Worm (Caenorhabditis elegans): ENCODE measurements around the gene T04A8.7.

T04A8.7 gene

DNA sequence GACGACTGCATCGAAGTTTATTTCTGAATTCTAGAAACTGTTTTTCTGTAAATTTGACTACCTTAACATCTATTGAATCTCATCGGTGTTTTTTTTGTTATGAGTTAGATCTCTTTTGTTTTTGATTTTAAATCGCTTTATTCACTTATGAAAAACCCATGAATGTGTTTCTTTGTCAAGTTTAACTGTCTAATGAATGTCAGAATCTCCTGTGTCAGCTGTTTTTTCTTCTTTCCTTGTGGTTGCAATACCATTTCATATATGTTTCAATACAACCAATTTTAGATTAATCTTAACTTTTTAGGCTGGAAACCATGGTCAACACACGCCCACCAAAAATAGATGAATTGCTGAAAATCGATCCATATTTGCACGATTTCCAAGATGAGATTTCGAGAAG, at the start of gene T04A8.7:
Gene T04A8.7 (plus strand): TSS at position 301 of the 400 bp plus-strand sequence.
- no peak for TF ChIP-seq ets-7 (tag; optimal IDR thresholded peaks at IDR 0.05)
- no peak for TF ChIP-seq ceh-13 (GFP tag; optimal IDR thresholded peaks at IDR 0.05)
- no peak for TF ChIP-seq ama-1 (optimal IDR thresholded peaks at IDR 0.05)
- TF ChIP-seq flt-1 (GFP tag; IDR thresholded peaks at IDR 0.05), result no peak

DNA sequence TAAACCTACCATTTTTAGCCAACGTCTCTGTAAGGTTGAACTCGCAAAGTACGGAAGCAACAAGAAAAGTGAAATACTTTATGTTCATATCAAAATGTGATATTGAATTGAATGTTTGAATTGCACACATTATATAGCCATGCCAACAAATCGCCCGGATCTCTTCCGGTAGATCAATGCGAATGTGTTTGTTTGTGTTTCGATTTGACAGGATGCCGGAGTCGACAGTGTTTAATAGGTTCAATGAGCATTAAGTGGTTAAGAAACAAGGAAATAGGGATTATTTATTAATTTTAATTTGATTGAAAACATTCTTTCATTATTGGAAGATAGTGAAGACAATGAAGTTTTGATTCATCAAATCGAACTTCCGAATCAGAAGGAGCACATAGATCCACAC, 48.9 kb upstream of the T04A8.7 start, which contains the start of gene pqn-29:
Gene pqn-29 (minus strand): TSS at position 101 of the 400 bp plus-strand sequence.
- TF ChIP-seq scrt-1 (GFP tag; IDR thresholded peaks at IDR 0.05), result no peak
- TF ChIP-seq aly-1 (tag; optimal IDR thresholded peaks at IDR 0.05), result no peak
- no peak for TF ChIP-seq hmbx-1 (tag; optimal IDR thresholded peaks at IDR 0.05)
- no peak for TF ChIP-seq ets-7 (tag; optimal IDR thresholded peaks at IDR 0.05)
- TF ChIP-seq B0310.2 (tag; optimal IDR thresholded peaks at IDR 0.05), result no peak
- TF ChIP-seq pes-1 (GFP tag; IDR thresholded peaks at IDR 0.05), result no peak
- no peak for TF ChIP-seq tbx-11 (GFP tag; IDR thresholded peaks at IDR 0.05)
- no peak for TF ChIP-seq hmg-4 (GFP tag; optimal IDR thresholded peaks at IDR 0.05)
- no peak for TF ChIP-seq ceh-36 (tag; optimal IDR thresholded peaks at IDR 0.05)

- TF ChIP-seq tra-4 (tag; optimal IDR thresholded peaks at IDR 0.05) (no peak), hmg-4 (GFP tag; optimal IDR thresholded peaks at IDR 0.05) (no peak), ets-7 (tag; optimal IDR thresholded peaks at IDR 0.05) (no peak), pes-1 (GFP tag; IDR thresholded peaks at IDR 0.05) (no peak), tbx-11 (GFP tag; IDR thresholded peaks at IDR 0.05) (no peak), B0310.2 (tag; optimal IDR thresholded peaks at IDR 0.05) (no peak), tbx-37 (GFP tag; conservative IDR thresholded peaks at IDR 0.05) (no peak), hmbx-1 (tag; optimal IDR thresholded peaks at IDR 0.05) (no peak), aly-1 (tag; optimal IDR thresholded peaks at IDR 0.05) (no peak), flt-1 (GFP tag; IDR thresholded peaks at IDR 0.05) (no peak), ceh-36 (tag; optimal IDR thresholded peaks at IDR 0.05) (no peak), hnd-1 (tag; optimal IDR thresholded peaks at IDR 0.05) (no peak), scrt-1 (GFP tag; IDR thresholded peaks at IDR 0.05) (no peak), F13C5.2 (tag; optimal IDR thresholded peaks at IDR 0.05) (no peak), sea-1 (GFP tag; conservative IDR thresholded peaks at IDR 0.05) (no peak), ceh-13 (GFP tag; optimal IDR thresholded peaks at IDR 0.05) (no peak), ama-1 (optimal IDR thresholded peaks at IDR 0.05) (no peak)
Observed at ce11 chrIII:4647341-4647740, 47.8 kb upstream of the T04A8.7 start.

ce11 chrIII:4647878-4648277, 47.3 kb upstream of the T04A8.7 start, which contains the start of gene T23F11.6:
TSS of gene T23F11.6 (minus strand) at chrIII:4647922.
- TF ChIP-seq ets-7 (tag; optimal IDR thresholded peaks at IDR 0.05) (no peak), flt-1 (GFP tag; IDR thresholded peaks at IDR 0.05) (no peak), F13C5.2 (tag; optimal IDR thresholded peaks at IDR 0.05) (no peak), pes-1 (GFP tag; IDR thresholded peaks at IDR 0.05) (no peak), scrt-1 (GFP tag; IDR thresholded peaks at IDR 0.05) (no peak), ama-1 (optimal IDR thresholded peaks at IDR 0.05) (no peak), aly-1 (tag; optimal IDR thresholded peaks at IDR 0.05) (no peak), ceh-36 (tag; optimal IDR thresholded peaks at IDR 0.05) (no peak), tra-4 (tag; optimal IDR thresholded peaks at IDR 0.05) (no peak), tbx-11 (GFP tag; IDR thresholded peaks at IDR 0.05) (no peak)

ce11 chrIII:4649363-4649768, 45.8 kb upstream of the T04A8.7 start:
- TF ChIP-seq sea-1 (GFP tag; conservative IDR thresholded peaks at IDR 0.05) (no peak), tbx-37 (GFP tag; conservative IDR thresholded peaks at IDR 0.05) (no peak), B0310.2 (tag; optimal IDR thresholded peaks at IDR 0.05) (no peak), pes-1 (GFP tag; IDR thresholded peaks at IDR 0.05) (no peak), tbx-11 (GFP tag; IDR thresholded peaks at IDR 0.05) (no peak), tra-4 (tag; optimal IDR thresholded peaks at IDR 0.05) (no peak), scrt-1 (GFP tag; IDR thresholded peaks at IDR 0.05) (no peak), ceh-13 (GFP tag; optimal IDR thresholded peaks at IDR 0.05) (no peak), ceh-36 (tag; optimal IDR thresholded peaks at IDR 0.05) (no peak), ama-1 (optimal IDR thresholded peaks at IDR 0.05) (no peak), aly-1 (tag; optimal IDR thresholded peaks at IDR 0.05) (no peak), hmg-4 (GFP tag; optimal IDR thresholded peaks at IDR 0.05) (peak; percentile 57), hnd-1 (tag; optimal IDR thresholded peaks at IDR 0.05) (no peak), ets-7 (tag; optimal IDR thresholded peaks at IDR 0.05) (no peak), hmbx-1 (tag; optimal IDR thresholded peaks at IDR 0.05) (no peak), flt-1 (GFP tag; IDR thresholded peaks at IDR 0.05) (0 out of 2 replicates have a peak, but pooled peaks have one; percentile 4), F13C5.2 (tag; optimal IDR thresholded peaks at IDR 0.05) (peak; percentile 63)

ce11 chrIII:4649811-4650544, 45.2 kb upstream of the T04A8.7 start, which contains the start of gene ppm-2:
TSS of gene ppm-2 (plus strand) at chrIII:4650494.
- TF ChIP-seq flt-1 (GFP tag; IDR thresholded peaks at IDR 0.05) (no peak), tbx-37 (GFP tag; conservative IDR thresholded peaks at IDR 0.05) (no peak), F13C5.2 (tag; optimal IDR thresholded peaks at IDR 0.05) (no peak), ceh-13 (GFP tag; optimal IDR thresholded peaks at IDR 0.05) (no peak), aly-1 (tag; optimal IDR thresholded peaks at IDR 0.05) (no peak), ama-1 (optimal IDR thresholded peaks at IDR 0.05) (no peak), ceh-36 (tag; optimal IDR thresholded peaks at IDR 0.05) (no peak)

DNA sequence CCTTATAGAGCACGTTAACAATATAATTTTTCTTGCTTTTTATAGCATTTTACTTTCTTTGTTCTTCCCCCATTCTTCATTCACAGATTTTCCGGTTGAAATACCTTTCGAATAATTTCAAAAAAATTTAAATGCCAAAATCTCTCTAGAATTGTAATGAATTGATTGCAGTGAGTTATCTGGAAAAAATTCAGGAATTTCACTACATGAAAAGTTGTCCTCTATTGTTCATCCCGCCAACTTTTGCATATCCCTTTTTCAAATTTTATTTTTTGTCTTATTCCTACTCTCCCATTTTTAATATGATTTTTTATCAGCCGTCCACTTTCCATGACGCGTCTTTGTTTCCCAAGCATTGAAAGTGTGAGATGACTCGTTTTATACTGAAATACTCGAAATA, 41.8 kb upstream of the T04A8.7 start:
- TF ChIP-seq B0310.2 (tag; optimal IDR thresholded peaks at IDR 0.05) (no peak), ceh-13 (GFP tag; optimal IDR thresholded peaks at IDR 0.05) (no peak), tbx-11 (GFP tag; IDR thresholded peaks at IDR 0.05) (no peak), sea-1 (GFP tag; conservative IDR thresholded peaks at IDR 0.05) (no peak), ceh-36 (tag; optimal IDR thresholded peaks at IDR 0.05) (no peak), scrt-1 (GFP tag; IDR thresholded peaks at IDR 0.05) (no peak), aly-1 (tag; optimal IDR thresholded peaks at IDR 0.05) (no peak), hmg-4 (GFP tag; optimal IDR thresholded peaks at IDR 0.05) (no peak), hmbx-1 (tag; optimal IDR thresholded peaks at IDR 0.05) (no peak), F13C5.2 (tag; optimal IDR thresholded peaks at IDR 0.05) (no peak), tbx-37 (GFP tag; conservative IDR thresholded peaks at IDR 0.05) (no peak), tra-4 (tag; optimal IDR thresholded peaks at IDR 0.05) (no peak), ama-1 (optimal IDR thresholded peaks at IDR 0.05) (no peak), pes-1 (GFP tag; IDR thresholded peaks at IDR 0.05) (no peak), hnd-1 (tag; optimal IDR thresholded peaks at IDR 0.05) (no peak), flt-1 (GFP tag; IDR thresholded peaks at IDR 0.05) (no peak), ets-7 (tag; optimal IDR thresholded peaks at IDR 0.05) (no peak)

All from whole organism, early embryonic.